Fruit fly (Drosophila melanogaster) ovary, adult (tissue): ENCODE data around the gene CG18788.

Experiments
- CG17801 ChIP-seq: fragments of 200-800 bp; optimal IDR thresholded peaks from 2 replicates; lab custom pipeline; 2019; ENCODE audit warnings: missing biosample characterization, mild to moderate bottlenecking, missing genetic modification characterization, moderate library complexity; ENCODE audit not compliant: partially characterized antibody

The CG18788 gene

DNA sequence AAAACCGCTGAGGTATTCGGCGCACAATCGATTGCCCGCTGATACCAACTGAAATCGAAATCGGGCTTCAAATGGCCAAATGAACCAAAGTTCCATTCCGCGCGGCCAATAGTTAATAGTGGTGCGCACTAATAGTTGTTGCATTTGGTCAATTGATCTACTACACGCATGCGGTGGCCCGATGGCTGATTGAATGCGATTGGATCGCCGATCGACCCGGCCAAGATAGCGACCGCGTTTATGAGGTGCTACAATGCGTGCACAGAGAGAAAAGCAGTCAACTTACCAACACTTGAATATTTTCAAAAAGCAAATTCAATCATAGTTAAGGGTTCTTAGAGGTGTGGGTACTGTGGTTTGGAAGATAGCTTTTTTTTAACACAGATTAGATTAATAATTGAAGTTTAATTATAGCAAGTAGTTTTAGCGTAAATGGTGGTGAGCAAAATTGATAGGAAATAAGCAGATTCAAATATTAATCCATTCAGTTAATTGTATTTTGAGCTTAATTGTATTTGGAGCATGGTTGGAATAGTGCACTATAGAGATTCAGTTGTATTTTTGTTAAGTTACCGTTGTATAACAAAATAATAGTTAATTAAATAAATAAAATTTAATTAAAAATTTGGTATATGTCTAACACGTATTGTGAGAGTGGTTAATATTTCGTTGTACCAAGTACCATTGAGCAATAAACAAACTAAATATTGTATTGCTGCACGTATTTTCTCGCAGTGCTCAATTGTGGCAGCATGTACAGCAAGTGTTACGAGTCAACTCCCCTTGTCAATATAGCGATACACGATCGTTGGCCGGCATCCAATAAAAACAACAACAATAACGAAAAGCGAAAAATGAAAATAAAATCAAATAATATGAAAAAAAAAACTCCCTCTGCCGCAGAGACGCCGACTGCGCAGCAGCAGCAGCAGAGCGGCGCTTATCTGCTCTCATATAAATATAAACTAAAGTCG lies 7.2 kb upstream of the CG18788 start:
- TF ChIP-seq CG17801 (GFP tag; lab: Kevin White, UChicago), result peak; percentile 39

DNA sequence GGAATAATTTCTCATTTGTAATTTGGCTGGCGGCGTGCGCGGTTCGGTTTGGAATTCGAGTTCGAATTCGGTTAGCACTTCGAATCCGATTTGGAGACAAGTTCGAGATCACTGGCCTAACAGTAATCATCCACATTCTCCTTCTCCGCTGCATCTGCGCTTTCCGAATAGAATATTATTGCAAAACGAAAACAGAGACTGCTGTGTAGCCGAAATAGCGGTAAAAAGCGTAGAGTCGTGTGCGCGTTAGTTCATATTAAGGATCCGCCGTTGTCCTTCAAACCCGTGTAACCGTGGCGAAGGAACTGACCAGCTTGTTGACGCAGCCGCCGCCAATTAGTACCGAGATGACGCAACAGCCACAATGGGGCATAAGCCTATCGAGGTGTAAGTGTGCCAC lies 6.6 kb upstream of the CG18788 start, which contains the start of gene dmGlut:
Gene dmGlut (plus strand): TSS at position 4 of the 400 bp plus-strand sequence.
- TF ChIP-seq CG17801 (GFP tag; lab: Kevin White, UChicago), result no peak

DNA sequence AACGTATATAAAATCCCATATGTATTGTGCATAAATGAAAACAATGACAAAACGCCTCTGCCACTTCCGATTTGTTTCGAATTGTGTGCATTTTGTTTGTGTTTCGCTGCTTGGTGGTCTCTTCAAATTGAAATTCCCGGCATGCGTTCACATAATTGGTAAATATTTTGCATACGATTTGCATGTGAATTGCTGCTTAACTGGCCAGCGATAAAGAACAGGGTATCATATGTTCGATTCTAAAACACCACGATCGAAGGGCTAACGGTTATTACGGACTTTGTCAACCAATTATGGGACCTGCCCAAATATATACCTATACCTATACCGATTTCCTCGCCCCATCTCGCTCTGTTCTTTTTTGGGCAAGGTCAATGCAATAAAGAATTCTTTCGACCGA lies 5.9 kb upstream of the CG18788 start:
- no peak for TF ChIP-seq CG17801 (GFP tag; lab: Kevin White, UChicago)

DNA sequence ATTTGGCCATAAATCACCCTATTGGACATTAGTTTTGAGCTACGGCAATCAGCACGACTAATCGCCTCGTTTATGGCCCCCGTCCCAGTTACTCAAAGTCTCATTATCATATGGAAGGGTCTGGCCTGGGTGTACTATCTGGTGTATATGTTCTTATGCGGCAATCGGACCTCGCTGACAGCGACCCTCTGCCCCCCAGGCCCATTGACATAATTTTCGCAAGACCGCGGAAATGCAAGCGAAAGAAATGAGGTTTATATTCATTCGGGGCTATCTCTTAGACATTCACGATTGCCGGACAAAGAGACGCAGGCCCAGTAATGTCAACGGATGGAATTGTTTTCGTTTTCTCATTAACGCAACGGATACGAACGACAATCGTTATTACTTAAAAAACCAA lies 5.2 kb upstream of the CG18788 start:
- TF ChIP-seq CG17801 (GFP tag; lab: Kevin White, UChicago), result no peak

DNA sequence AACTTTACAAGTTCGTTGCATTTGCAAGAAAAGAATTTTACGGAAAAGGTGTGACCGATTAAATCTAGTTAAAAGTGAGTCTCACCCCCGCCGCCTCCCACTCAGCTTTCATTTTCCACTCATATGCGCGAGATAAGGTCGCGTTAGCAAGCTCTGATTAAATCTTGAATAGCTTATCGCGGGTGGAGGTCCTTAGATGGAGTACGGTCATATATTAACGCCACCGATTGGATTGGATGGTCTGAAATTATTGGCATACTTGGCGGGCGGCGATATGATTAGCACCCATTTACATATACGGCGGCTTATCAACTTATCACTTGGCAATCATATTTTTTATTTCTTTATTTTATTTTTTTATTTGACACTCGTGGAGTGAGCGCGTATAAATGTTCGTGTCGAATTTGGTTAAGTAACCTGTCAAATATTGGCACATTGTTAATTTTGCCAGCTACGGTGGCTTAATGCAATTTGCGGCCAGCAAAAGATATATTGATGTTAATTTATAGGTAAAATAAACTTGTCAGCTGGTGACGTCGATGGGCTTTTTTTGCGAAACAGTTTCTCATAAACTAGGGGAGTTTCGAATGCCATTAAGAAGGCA lies 4.3 kb upstream of the CG18788 start:
- no peak for TF ChIP-seq CG17801 (GFP tag; lab: Kevin White, UChicago)

DNA sequence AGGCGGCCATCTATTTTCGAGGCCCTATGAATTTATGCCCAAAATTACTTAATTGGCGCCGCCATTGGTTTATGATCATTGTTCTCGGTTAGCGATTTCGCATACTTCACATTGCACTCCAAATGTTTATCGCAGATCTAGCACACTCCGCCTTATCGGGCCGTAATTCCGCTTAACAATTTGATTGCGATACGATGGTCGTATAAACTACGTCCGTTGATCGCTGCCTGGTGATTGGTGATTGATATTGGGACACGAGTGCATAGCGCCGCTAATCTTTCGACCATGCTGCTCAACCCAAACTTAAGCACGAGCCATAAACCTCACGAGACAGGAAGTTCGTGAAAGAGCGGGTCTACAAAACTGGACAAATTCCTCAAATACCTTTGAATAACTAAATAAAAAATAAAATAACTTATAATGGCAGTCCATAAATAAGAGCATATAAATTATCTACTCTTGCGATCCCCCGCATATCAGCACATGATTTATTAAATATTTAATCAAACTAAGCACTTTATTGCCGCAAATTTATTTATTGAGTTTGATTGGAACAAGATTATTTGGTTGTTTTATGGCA lies 3.3 kb upstream of the CG18788 start:
- TF ChIP-seq CG17801 (GFP tag; lab: Kevin White, UChicago), result no peak

DNA sequence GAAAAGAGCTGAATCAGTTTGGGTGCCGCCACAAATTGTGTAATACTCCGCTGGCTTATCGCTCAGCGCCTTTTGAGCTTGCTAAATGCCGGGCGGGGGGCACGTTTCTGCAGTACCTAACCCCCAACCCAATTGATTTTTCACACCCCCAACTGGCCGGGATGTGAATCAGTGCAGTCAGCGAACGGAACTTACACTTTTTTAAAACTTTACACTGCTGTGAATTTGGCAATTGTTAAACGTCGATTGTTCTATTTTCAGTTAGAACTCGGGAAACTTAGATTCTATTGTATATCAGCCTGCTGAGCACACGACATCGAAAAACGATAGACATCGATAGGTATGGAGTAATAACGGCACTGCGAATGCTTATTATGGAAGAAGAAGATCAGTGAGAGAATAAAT lies 4.2 kb downstream of the CG18788 start, which contains the start of gene Tom70:
Gene Tom70 (minus strand): TSS at position 335 of the 405 bp plus-strand sequence.
- TF ChIP-seq CG17801 (GFP tag; lab: Kevin White, UChicago), result peak; percentile 30

DNA sequence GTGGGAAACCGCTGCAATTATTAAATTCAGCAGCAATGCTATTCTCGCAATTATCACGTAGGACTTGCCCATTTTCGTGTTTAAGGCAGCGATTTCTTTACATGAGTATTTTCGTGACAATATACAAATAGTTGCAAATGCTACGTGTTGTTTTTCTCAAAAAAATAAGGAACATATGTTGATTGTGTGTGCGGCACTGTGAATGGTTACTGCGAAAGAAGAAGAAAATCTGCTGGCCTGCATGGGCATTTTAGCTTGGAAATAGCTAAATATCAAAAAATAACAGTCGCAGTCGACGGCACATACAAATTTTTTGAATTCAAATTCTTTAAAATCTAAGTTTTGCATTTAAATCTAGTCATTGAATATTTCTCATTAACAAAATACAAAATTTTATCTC lies 6.5 kb downstream of the CG18788 start, which contains the start of gene CG6766:
Gene CG6766 (minus strand): TSS at position 180 of the 400 bp plus-strand sequence.
- peak; percentile 32 for TF ChIP-seq CG17801 (GFP tag; lab: Kevin White, UChicago)

DNA sequence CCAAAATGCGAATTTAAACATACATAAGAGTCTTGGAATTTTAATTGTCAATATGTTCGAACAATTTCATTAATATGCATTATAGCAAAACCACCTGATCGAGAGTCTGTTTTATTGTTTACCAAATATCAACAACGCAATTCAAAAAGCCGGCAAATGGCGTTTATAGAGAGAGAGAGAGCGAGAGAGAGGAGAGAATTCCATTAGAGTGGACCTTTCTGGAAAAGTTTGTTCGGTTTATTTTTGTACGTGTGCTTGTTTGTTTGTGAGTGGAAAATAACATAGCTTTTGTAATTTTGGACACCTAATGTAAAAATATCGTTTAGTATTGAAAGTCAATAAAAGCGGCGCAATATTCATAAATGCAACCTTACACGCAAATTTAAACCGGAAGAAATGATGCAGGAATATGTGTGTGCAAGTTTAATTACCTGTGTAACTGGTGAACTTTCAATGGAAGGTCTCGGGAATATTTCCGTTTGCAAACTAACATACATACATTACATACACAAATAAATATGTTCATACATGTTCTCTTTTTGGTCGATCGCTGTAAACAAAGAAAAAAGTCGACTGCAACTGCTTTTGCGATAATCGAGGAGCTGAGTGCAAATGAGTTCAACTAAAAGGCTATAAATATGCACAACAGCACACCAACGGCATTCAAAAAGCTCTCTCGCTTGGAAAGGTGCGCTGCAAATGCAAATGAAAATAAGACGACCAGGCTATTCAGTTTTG lies 10.8 kb downstream of the CG18788 start, which contains the start of gene CG6785:
Gene CG6785 (minus strand): TSS at position 588 of the 738 bp plus-strand sequence.
- peak; percentile 88 for TF ChIP-seq CG17801 (GFP tag; lab: Kevin White, UChicago)

DNA sequence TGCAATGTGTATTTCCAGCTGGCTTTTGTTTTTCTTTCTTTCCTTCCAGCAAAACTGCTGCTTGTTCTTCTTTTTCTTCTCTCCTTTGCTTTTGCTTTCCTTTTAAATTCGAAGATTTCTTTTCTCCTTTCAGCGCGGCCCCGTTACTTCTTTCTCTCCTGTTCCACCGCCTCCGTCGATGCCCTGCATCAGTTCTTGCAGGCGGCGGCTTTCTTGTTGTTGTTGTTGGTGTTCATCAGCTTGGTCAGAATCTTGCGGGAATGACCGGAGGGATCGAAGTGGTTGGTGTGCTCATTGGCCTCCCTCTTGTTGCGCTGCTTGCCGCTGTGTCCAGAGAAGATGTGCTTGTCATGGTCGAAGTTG lies 11.6 kb downstream of the CG18788 start:
- no peak for TF ChIP-seq CG17801 (GFP tag; lab: Kevin White, UChicago)

DNA sequence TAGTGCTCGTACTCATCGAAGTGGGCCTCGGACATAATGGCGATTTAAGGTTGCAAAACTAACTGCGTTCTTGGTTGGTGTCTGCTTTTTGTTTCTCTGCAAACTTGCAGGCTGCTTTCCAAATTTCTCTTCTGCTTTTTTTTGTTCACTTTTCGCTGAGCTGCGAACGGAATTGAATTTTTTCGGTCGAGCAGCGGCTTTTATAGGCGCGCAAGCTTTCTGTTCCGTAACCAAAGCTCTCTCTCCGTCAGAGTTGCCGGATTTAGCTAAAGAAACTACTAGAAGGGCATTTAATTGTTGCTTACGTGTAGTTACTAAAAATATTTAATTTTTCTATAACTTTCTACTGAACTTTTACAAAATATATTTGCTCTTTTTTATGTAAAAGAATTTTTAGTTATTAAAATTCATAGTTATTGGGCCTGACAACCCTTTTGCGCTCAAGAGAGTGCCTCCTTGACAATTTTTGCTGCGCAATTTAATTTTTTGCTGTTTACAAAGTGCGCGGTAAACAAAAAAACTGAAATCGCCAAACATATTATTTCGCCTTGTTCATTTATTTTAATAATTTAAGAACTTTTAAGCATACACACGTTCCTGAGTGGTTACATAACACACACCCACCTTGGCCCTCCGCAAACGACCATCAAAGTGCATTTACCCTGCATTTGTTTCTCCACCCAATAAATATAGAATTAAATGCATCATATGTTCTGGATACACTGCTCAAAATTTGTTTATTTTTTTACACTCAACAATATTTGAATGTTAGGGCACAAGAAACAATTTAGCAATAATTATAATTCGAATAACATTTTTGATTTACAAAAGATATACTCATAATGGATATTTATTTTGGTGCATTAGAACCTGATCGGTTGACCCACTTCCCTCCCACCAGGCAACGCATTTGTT lies 12.2 kb downstream of the CG18788 start, which contains the start of gene CG6770:
Gene CG6770 (minus strand): TSS at position 178 of the 915 bp plus-strand sequence.
- TF ChIP-seq CG17801 (GFP tag; lab: Kevin White, UChicago), result peak; percentile 91

DNA sequence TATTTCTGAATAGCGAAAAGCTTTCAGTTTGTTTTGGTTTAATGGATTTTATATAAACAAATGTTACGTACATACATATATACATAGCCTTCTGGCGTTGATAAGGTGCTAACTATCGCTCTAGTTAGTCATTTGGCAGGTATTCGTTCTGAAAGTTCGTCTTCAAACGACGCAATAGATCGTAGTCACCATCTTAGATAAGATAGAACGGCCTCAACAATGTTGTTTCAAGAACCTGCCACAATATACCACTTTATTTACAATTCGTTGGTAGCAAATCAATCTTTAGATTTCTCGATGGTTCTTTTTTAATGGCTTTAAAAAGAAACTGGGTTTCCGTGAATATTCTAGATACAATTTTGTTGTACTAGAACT lies 12.9 kb downstream of the CG18788 start:
- TF ChIP-seq CG17801 (GFP tag; lab: Kevin White, UChicago), result no peak

DNA sequence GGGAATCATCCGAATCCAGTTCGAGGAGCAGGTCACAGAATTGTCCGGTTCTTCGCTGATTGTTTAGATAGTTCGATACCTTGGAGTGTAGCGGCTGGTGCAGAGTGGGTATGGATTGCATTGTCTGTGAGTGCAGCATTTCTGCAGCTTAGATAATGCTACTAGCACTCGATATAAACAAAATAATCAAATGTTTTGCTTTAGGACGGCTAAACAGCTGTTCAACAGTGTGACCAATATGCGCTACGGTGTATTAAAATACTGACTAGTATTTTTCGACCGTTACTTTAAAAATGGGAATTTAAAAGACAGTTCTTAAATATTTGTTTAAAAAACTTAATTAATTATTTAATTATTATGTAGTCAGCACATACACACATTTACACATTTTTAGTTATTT lies 14.7 kb downstream of the CG18788 start, which contains the start of gene Plzf:
Gene Plzf (minus strand): TSS at position 196 of the 400 bp plus-strand sequence.
- no peak for TF ChIP-seq CG17801 (GFP tag; lab: Kevin White, UChicago)
